Fruit fly (Drosophila melanogaster) whole organism, embryonic: ENCODE measurements around the gene CG4537.

ENCODE experiments used
- Ada2b ChIP-seq: fragments of 200-800 bp; sonication (Bioruptor generic); IDR thresholded peaks from 2 replicates; pipeline ENCODE4 v1.3.6; 2022; ENCODE audit warnings: missing biosample characterization, missing genetic modification characterization
- CG10543 ChIP-seq: fragments of 200-800 bp; sonication (Bioruptor generic); optimal IDR thresholded peaks from 3 replicates; lab custom pipeline; 2017; ENCODE audit warnings: missing biosample characterization, mild to moderate bottlenecking, missing genetic modification characterization, moderate library complexity
- CG10979 ChIP-seq: fragments of 200-800 bp; sonication (Bioruptor generic); optimal IDR thresholded peaks from 2 replicates; lab custom pipeline; 2018; ENCODE audit warnings: missing biosample characterization, mild to moderate bottlenecking, missing genetic modification characterization, moderate library complexity
- CG11247 ChIP-seq: fragments of 200-800 bp; sonication (Bioruptor generic); IDR thresholded peaks from 2 replicates; pipeline ENCODE4 v1.3.6; 2022; ENCODE audit warnings: missing biosample characterization, missing genetic modification characterization
- CG11456 ChIP-seq: fragments of 200-800 bp; sonication (Bioruptor generic); IDR thresholded peaks from 3 replicates; pipeline ENCODE4 v1.3.6; 2022; ENCODE audit warnings: missing biosample characterization, missing genetic modification characterization
- CG11504 ChIP-seq: fragments of 200-800 bp; sonication (Bioruptor generic); optimal IDR thresholded peaks from 3 replicates; lab custom pipeline; 2019; ENCODE audit warnings: missing biosample characterization, mild to moderate bottlenecking, missing genetic modification characterization, moderate library complexity
- CG13775 ChIP-seq: fragments of 200-800 bp; sonication (Bioruptor generic); optimal IDR thresholded peaks from 3 replicates; lab custom pipeline; 2017; ENCODE audit warnings: missing biosample characterization, mild to moderate bottlenecking, missing genetic modification characterization
- CG14441 ChIP-seq: fragments of 200-800 bp; sonication (Bioruptor generic); IDR thresholded peaks from 2 replicates; pipeline ENCODE4 v1.3.6; 2022; ENCODE audit warnings: missing biosample characterization, missing genetic modification characterization
- CG17802 ChIP-seq: fragments of 200-800 bp; sonication (Bioruptor generic); optimal IDR thresholded peaks from 2 replicates; lab custom pipeline; 2018; ENCODE audit warnings: missing biosample characterization, mild to moderate bottlenecking, missing genetic modification characterization, moderate library complexity
- CG1832 ChIP-seq: fragments of 200-800 bp; sonication (Bioruptor generic); optimal IDR thresholded peaks from 2 replicates; lab custom pipeline; 2017; ENCODE audit warnings: missing biosample characterization, mild to moderate bottlenecking, missing genetic modification characterization, inconsistent platforms
- CG2202 ChIP-seq: fragments of 200-800 bp; sonication (Bioruptor generic); optimal IDR thresholded peaks from 2 replicates; lab custom pipeline; 2018; ENCODE audit warnings: missing biosample characterization, mild to moderate bottlenecking, missing genetic modification characterization
- CG3163 ChIP-seq: fragments of 200-800 bp; sonication (Bioruptor generic); optimal IDR thresholded peaks from 3 replicates; lab custom pipeline; 2016; ENCODE audit warnings: missing biosample characterization, missing genetic modification characterization
- CG32532 ChIP-seq: fragments of 200-800 bp; sonication (Bioruptor generic); IDR thresholded peaks from 2 replicates; pipeline ENCODE4 v1.3.6; 2022; ENCODE audit warnings: missing biosample characterization, missing genetic modification characterization
- CG34376 ChIP-seq: fragments of 200-800 bp; sonication (Bioruptor generic); optimal IDR thresholded peaks from 2 replicates; lab custom pipeline; 2018; ENCODE audit warnings: missing biosample characterization, mild to moderate bottlenecking, missing genetic modification characterization
- CG4360 ChIP-seq: fragments of 200-800 bp; sonication (Bioruptor generic); IDR thresholded peaks from 2 replicates; pipeline ENCODE4 v1.3.6; 2022; ENCODE audit warnings: missing biosample characterization, missing genetic modification characterization
- CG6813 ChIP-seq: fragments of 200-800 bp; sonication (Bioruptor generic); optimal IDR thresholded peaks from 2 replicates; lab custom pipeline; 2017; ENCODE audit warnings: missing biosample characterization, missing genetic modification characterization, mild to moderate bottlenecking, moderate library complexity, missing genetic modification reagents
- CG8290 ChIP-seq, 3 experiments: fragments of 200-800 bp; sonication (Bioruptor generic); optimal IDR thresholded peaks; 2 replicates each; lab custom pipeline; 2016 to 2019; ENCODE audit warnings: missing biosample characterization in 3 of 3, missing genetic modification characterization in 3 of 3, mild to moderate bottlenecking in 2 of 3, moderate library complexity in 1 of 3
- CG8388 ChIP-seq: fragments of 200-800 bp; sonication (Bioruptor generic); optimal IDR thresholded peaks from 2 replicates; lab custom pipeline; 2019; ENCODE audit warnings: missing biosample characterization, mild to moderate bottlenecking, missing genetic modification characterization, moderate library complexity
- CG9727 ChIP-seq: fragments of 200-800 bp; sonication (Bioruptor generic); optimal IDR thresholded peaks from 3 replicates; lab custom pipeline; 2017; ENCODE audit warnings: missing biosample characterization, mild to moderate bottlenecking, missing genetic modification characterization
- Deaf1 ChIP-seq: fragments of 200-800 bp; optimal IDR thresholded peaks from 3 replicates; lab custom pipeline; 2019; ENCODE audit warnings: missing biosample characterization, mild to moderate bottlenecking, missing genetic modification characterization, moderate library complexity
- Doc3 ChIP-seq: fragments of 200-800 bp; sonication (Bioruptor generic); IDR thresholded peaks from 3 replicates; pipeline ENCODE4 v1.3.6; 2022; ENCODE audit warnings: missing biosample characterization, missing genetic modification characterization; ENCODE audit not compliant: partially characterized antibody
- Dref ChIP-seq: fragments of 200-800 bp; sonication (Bioruptor generic); IDR thresholded peaks from 2 replicates; pipeline ENCODE4 v1.3.6; 2022; ENCODE audit warnings: missing biosample characterization, missing genetic modification characterization
- Drgx ChIP-seq: fragments of 200-800 bp; sonication (Bioruptor generic); IDR thresholded peaks from 2 replicates; pipeline ENCODE4 v1.3.6; 2022; ENCODE audit warnings: missing biosample characterization, missing genetic modification characterization
- Ets65A ChIP-seq: fragments of 200-800 bp; sonication (Bioruptor generic); peaks from one replicate; lab custom pipeline; 2016; ENCODE audit warnings: missing biosample characterization, missing genetic modification characterization
- Hsf ChIP-seq: fragments of 200-800 bp; sonication (Bioruptor generic); optimal IDR thresholded peaks from 3 replicates; lab custom pipeline; 2016; ENCODE audit warnings: missing biosample characterization, missing genetic modification characterization
- NFAT ChIP-seq: fragments of 200-800 bp; sonication (Bioruptor generic); IDR thresholded peaks from 2 replicates; pipeline ENCODE4 v1.3.6; 2022; ENCODE audit warnings: missing biosample characterization, missing genetic modification characterization
- Nf-YB ChIP-seq: fragments of 200-800 bp; sonication (Bioruptor generic); optimal IDR thresholded peaks from 3 replicates; lab custom pipeline; 2019; ENCODE audit warnings: missing biosample characterization, mild to moderate bottlenecking, missing genetic modification characterization, moderate library complexity
- Pdp1 ChIP-seq, 2 experiments: fragments of 200-800 bp; sonication (Bioruptor generic); optimal IDR thresholded peaks; 3 replicates each; lab custom pipeline; 2016; ENCODE audit warnings: missing biosample characterization in 2 of 2, missing genetic modification characterization in 2 of 2, mild to moderate bottlenecking in 1 of 2, moderate library complexity in 1 of 2
- Ptx1 ChIP-seq: fragments of 200-800 bp; sonication (Bioruptor generic); IDR thresholded peaks from 2 replicates; pipeline ENCODE4 v1.3.6; 2022; ENCODE audit warnings: missing biosample characterization, missing genetic modification characterization
- Rfx ChIP-seq: fragments of 200-800 bp; sonication (Bioruptor generic); IDR thresholded peaks from 2 replicates; pipeline ENCODE4 v1.3.6; 2022; ENCODE audit warnings: missing biosample characterization, missing genetic modification characterization
- Sox100B ChIP-seq: fragments of 200-800 bp; sonication (Bioruptor generic); optimal IDR thresholded peaks from 3 replicates; lab custom pipeline; 2018; ENCODE audit warnings: missing biosample characterization, mild to moderate bottlenecking, missing genetic modification characterization
- Tbp ChIP-seq: fragments of >200 bp; optimal IDR thresholded peaks from 2 replicates; lab custom pipeline; 2018; ENCODE audit warnings: missing biosample characterization, missing genetic modification characterization
- cad ChIP-seq: fragments of >200 bp; optimal IDR thresholded peaks from 2 replicates; lab custom pipeline; 2017; ENCODE audit warnings: missing biosample characterization, missing genetic modification characterization
- chm ChIP-seq: fragments of 200-800 bp; sonication (Bioruptor generic); IDR thresholded peaks from 2 replicates; pipeline ENCODE4 v1.3.6; 2022; ENCODE audit warnings: missing biosample characterization, missing genetic modification characterization
- dan ChIP-seq: fragments of 200-800 bp; sonication (Bioruptor generic); IDR thresholded peaks from 2 replicates; pipeline ENCODE4 v1.3.6; 2022; ENCODE audit warnings: missing biosample characterization, missing genetic modification characterization
- grau ChIP-seq: fragments of 200-800 bp; optimal IDR thresholded peaks from 3 replicates; lab custom pipeline; 2019; ENCODE audit warnings: missing biosample characterization, mild to moderate bottlenecking, missing genetic modification characterization, moderate library complexity
- kay ChIP-seq: fragments of 200-800 bp; sonication (Bioruptor generic); optimal IDR thresholded peaks from 2 replicates; lab custom pipeline; 2016; ENCODE audit warnings: missing biosample characterization, missing genetic modification characterization
- nau ChIP-seq: fragments of 200-800 bp; sonication (Bioruptor generic); optimal IDR thresholded peaks from 3 replicates; lab custom pipeline; 2017; ENCODE audit warnings: missing biosample characterization, mild to moderate bottlenecking, missing genetic modification characterization, missing genetic modification reagents
- pita ChIP-seq: fragments of 200-800 bp; sonication (Bioruptor generic); optimal IDR thresholded peaks from 2 replicates; lab custom pipeline; 2017; ENCODE audit warnings: missing biosample characterization, mild to moderate bottlenecking, missing genetic modification characterization
- psq ChIP-seq: fragments of 200-800 bp; sonication (Bioruptor generic); optimal IDR thresholded peaks from 2 replicates; lab custom pipeline; 2017; ENCODE audit warnings: missing biosample characterization, missing genetic modification characterization
- repo ChIP-seq: fragments of 200-800 bp; sonication (Bioruptor generic); optimal IDR thresholded peaks from 2 replicates; lab custom pipeline; 2016; ENCODE audit warnings: missing biosample characterization, missing genetic modification characterization
- row ChIP-seq: fragments of 200-800 bp; sonication (Bioruptor generic); IDR thresholded peaks from 3 replicates; pipeline ENCODE4 v1.3.6; 2022; ENCODE audit warnings: missing biosample characterization, missing genetic modification characterization
- stwl ChIP-seq: fragments of 200-800 bp; sonication (Bioruptor generic); optimal IDR thresholded peaks from 3 replicates; lab custom pipeline; 2018; ENCODE audit warnings: missing biosample characterization, mild to moderate bottlenecking, missing genetic modification characterization, moderate library complexity
- sug ChIP-seq: fragments of 200-800 bp; optimal IDR thresholded peaks from 2 replicates; lab custom pipeline; 2019; ENCODE audit warnings: missing biosample characterization, mild to moderate bottlenecking, missing genetic modification characterization, moderate library complexity
- tin ChIP-seq: fragments of 200-800 bp; sonication (Bioruptor generic); optimal IDR thresholded peaks from 3 replicates; lab custom pipeline; 2016; ENCODE audit warnings: missing biosample characterization, missing genetic modification characterization

The CG4537 gene

DNA sequence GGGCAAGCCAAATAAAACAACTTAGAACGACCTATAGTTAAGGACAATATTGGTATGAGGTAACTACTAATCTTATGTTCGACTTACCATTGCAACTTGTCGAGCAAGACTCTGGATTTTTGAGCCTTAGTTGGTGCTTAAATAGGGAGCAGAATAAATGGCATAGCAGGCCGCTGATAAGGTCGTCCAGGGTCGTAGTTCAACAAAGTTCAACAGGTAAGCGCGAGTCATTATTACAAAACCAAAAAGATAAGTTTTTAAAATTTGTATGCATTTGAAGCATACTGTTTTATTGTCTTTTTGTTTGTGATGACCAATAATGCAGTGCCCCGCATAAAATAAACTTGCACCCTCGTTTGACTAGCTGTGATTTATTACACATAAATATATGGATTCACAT is 12.3 kb downstream of the CG4537 start, which contains the start of gene Muc30E:
TSS of gene Muc30E (minus strand) at position 101 of the 400 bp plus-strand sequence.
- TF ChIP-seq chm (GFP tag; lab: Robert Waterston, UW) = no peak

DNA sequence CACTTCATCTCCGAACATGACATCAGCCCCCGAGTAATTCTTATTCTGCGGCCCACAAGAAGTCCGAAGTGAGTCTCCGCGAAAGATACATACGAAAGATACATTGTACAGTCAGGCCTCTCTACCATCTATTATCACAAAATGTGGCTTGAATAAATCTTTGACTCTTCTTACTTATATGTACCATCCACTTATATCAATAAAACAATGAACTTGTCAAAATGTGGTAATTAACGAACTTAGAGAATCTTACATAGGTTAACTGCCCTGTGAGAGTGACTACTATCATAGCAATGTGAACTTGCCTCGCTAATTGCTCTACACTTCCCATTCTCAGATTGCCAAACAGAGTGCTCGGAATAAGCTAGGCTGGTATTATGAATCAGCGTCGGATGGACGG is 16.0 kb downstream of the CG4537 start:
- no peak for TF ChIP-seq Tbp (GFP tag; lab: Kevin White, UChicago)
- TF ChIP-seq row (GFP tag; lab: Robert Waterston, UW) = peak; percentile 14; the same call in 1 of the 3 replicates
- TF ChIP-seq CG2202 (tag; lab: Kevin White, UChicago) = no peak
- peak; percentile 73 for TF ChIP-seq Drgx
- no peak for TF ChIP-seq tin (GFP tag; lab: Kevin White, UChicago)
- TF ChIP-seq Rfx (GFP tag; lab: Robert Waterston, UW) = peak; percentile 33; the same call in 1 of the 2 replicates
- TF ChIP-seq CG9727 = no peak
- peak; percentile 55; the same call in 1 of the 3 replicates for TF ChIP-seq CG11456 (GFP tag; lab: Robert Waterston, UW)
- peak; percentile 48; the same call in 1 of the 2 replicates for TF ChIP-seq CG32532
- TF ChIP-seq Ptx1 (GFP tag; lab: Robert Waterston, UW) = 0 out of 2 replicates have a peak, but pooled peaks have one; percentile 22
- TF ChIP-seq Ets65A (GFP tag; lab: Kevin White, UChicago) = peak; percentile 18
- TF ChIP-seq CG11247 (GFP tag; lab: Robert Waterston, UW) = peak; percentile 25; the same call in 1 of the 2 replicates
- peak; percentile 17 for TF ChIP-seq grau (tag; lab: Kevin White, UChicago)
- TF ChIP-seq CG14441 = 0 out of 2 replicates have a peak, but pooled peaks have one; percentile 29
- TF ChIP-seq CG6813 (GFP tag; lab: Kevin White, UChicago) = no peak

DNA sequence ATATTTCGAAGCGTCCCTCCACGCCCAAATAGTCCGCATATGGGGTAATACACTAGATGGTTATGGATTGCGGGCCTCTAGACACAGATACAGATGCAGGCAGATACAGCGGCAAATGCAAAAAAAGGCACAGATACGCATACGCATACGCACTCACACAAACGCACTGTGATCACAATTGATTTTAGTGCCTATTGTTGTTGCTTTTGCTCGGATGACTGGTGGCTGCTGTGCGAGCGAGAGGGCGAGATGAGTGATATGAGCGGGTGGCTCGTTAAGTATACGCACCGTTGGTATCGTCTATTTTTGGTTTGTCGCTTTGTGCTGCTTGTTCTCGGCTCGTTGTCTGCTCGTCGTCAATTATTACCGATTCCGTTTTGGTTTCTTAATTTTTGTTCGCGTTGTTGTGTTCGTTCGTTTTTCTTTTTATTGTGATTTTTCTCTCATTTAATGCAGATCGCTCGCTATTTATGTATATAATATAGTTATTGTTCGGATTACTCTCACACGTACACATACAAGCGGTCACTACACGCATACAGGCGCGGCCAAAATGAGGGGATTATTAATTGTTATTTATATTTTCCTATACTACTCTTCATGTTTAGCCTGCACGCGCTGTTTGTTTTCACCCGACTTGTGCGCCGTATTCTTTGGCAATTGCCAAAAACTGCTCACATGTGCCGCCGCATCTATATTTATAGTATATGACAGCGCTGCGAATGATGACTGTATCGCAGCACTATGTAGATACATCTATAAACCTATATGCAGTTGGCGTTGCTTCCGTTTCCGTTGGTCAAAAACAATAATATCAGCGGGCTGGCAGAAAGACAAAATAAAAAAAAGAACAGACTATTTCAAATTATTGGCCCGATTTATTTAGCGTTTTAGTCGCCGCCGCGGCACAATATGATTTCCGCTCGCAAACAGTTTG is 16.9 kb downstream of the CG4537 start:
- TF ChIP-seq CG10543 (no peak), stwl (tag; lab: Kevin White, UChicago) (no peak), psq (GFP tag; lab: Kevin White, UChicago) (peak; percentile 81), CG3163 (GFP tag; lab: Kevin White, UChicago) (no peak), Hsf (GFP tag; lab: Kevin White, UChicago) (no peak), Deaf1 (tag; lab: Kevin White, UChicago) (peak; percentile 52), sug (no peak), Pdp1 (GFP tag; optimal IDR thresholded peaks at IDR 0.05; lab: Kevin White, UChicago) (peak in 1 of 2 experiments; percentile 10), CG8290 (GFP tag; optimal IDR thresholded peaks at IDR 0.05; lab: Kevin White, UChicago) (no peak), CG8290 (tag; optimal IDR thresholded peaks at IDR 0.05; lab: Kevin White, UChicago) (peak in 1 of 2 experiments; percentile 56), Doc3 (no peak), kay (GFP tag; lab: Kevin White, UChicago) (peak; percentile 8), CG11504 (tag; lab: Kevin White, UChicago) (no peak), cad (GFP tag; lab: Kevin White, UChicago) (no peak), Ada2b (0 out of 2 replicates have a peak, but pooled peaks have one; percentile 4), NFAT (GFP tag; lab: Robert Waterston, UW) (no peak), CG1832 (GFP tag; lab: Kevin White, UChicago) (peak; percentile 46), Nf-YB (GFP tag; lab: Kevin White, UChicago) (peak; percentile 33), CG13775 (GFP tag; lab: Kevin White, UChicago) (no peak), dan (GFP tag; lab: Robert Waterston, UW) (no peak), Dref (GFP tag; lab: Robert Waterston, UW) (no peak), CG10979 (tag; lab: Kevin White, UChicago) (peak; percentile 66), nau (GFP tag; lab: Kevin White, UChicago) (peak; percentile 30), CG34376 (no peak), CG4360 (GFP tag; lab: Robert Waterston, UW) (peak; percentile 92), repo (GFP tag; lab: Kevin White, UChicago) (no peak), CG17802 (tag; lab: Kevin White, UChicago) (no peak), CG14441 (no peak), Sox100B (GFP tag; lab: Kevin White, UChicago) (peak; percentile 4), pita (GFP tag; lab: Kevin White, UChicago) (no peak), CG8388 (no peak)
